Fruit fly (Drosophila melanogaster) S2 (cell line): ENCODE results near the gene CG7573.

Experiments used
- CG8478 ChIP-seq: fragments of >200 bp; optimal IDR thresholded peaks from 2 replicates; lab custom pipeline; 2018
- CTCF ChIP-seq, 2 experiments: fragments of >200 bp; optimal IDR thresholded peaks; 2 replicates each; lab custom pipeline; 2018

- no peak for TF ChIP-seq CTCF (optimal IDR thresholded peaks at IDR 0.05; lab: Kevin White, UChicago)
- TF ChIP-seq CG8478 (lab: Kevin White, UChicago), result no peak
Observed at dm6 chr3L:11341920-11342319, 30.4 kb downstream of the CG7573 start.
